Fruit fly (Drosophila melanogaster) whole organism, embryonic: ENCODE measurements around the gene Pex2.

Experiments
- Atf-2 ChIP-seq: fragments of 200-800 bp; sonication (Bioruptor generic); optimal IDR thresholded peaks from 2 replicates; lab custom pipeline; 2016; ENCODE audit warnings: missing biosample characterization, missing genetic modification characterization
- Atf6 ChIP-seq: fragments of 200-800 bp; sonication (Bioruptor generic); IDR thresholded peaks from 2 replicates; pipeline ENCODE4 v1.3.6; 2022; ENCODE audit warnings: missing biosample characterization, missing genetic modification characterization
- CG13296 ChIP-seq: fragments of 200-800 bp; sonication (Bioruptor generic); optimal IDR thresholded peaks from 3 replicates; lab custom pipeline; 2018; ENCODE audit warnings: missing biosample characterization, mild to moderate bottlenecking, missing genetic modification characterization
- CG15269 ChIP-seq: fragments of 200-800 bp; sonication (Bioruptor generic); optimal IDR thresholded peaks from 2 replicates; lab custom pipeline; 2018; ENCODE audit warnings: missing biosample characterization, mild to moderate bottlenecking, missing genetic modification characterization, moderate library complexity
- CG17568 ChIP-seq: fragments of 200-800 bp; sonication (Bioruptor generic); optimal IDR thresholded peaks from 2 replicates; lab custom pipeline; 2018; ENCODE audit warnings: missing biosample characterization, mild to moderate bottlenecking, missing genetic modification characterization, moderate library complexity
- CG2678 ChIP-seq: fragments of 200-800 bp; sonication (Bioruptor generic); optimal IDR thresholded peaks from 3 replicates; lab custom pipeline; 2019; ENCODE audit warnings: missing biosample characterization, mild to moderate bottlenecking, missing genetic modification characterization, moderate library complexity
- CG42726 ChIP-seq: fragments of 200-800 bp; sonication (Bioruptor generic); IDR thresholded peaks from 2 replicates; pipeline ENCODE4 v1.3.6; 2022; ENCODE audit warnings: missing biosample characterization, missing genetic modification characterization; ENCODE audit not compliant: partially characterized antibody
- CG4282 ChIP-seq: fragments of 200-800 bp; sonication (Bioruptor generic); optimal IDR thresholded peaks from 2 replicates; lab custom pipeline; 2016; ENCODE audit warnings: missing biosample characterization, missing genetic modification characterization
- CG8290 ChIP-seq, 3 experiments: fragments of 200-800 bp; sonication (Bioruptor generic); optimal IDR thresholded peaks; 2 replicates each; lab custom pipeline; 2016 to 2019; ENCODE audit warnings: missing biosample characterization in 3 of 3, missing genetic modification characterization in 3 of 3, mild to moderate bottlenecking in 2 of 3, moderate library complexity in 1 of 3
- CHES-1-like ChIP-seq: fragments of 200-800 bp; sonication (Bioruptor generic); optimal IDR thresholded peaks from 2 replicates; lab custom pipeline; 2016; ENCODE audit warnings: missing biosample characterization, missing genetic modification characterization
- CrebB ChIP-seq: fragments of 200-800 bp; sonication (Bioruptor generic); optimal IDR thresholded peaks from 3 replicates; lab custom pipeline; 2018; ENCODE audit warnings: missing biosample characterization, mild to moderate bottlenecking, missing genetic modification characterization
- Dbx ChIP-seq: fragments of 200-800 bp; sonication (Bioruptor generic); IDR thresholded peaks from 3 replicates; pipeline ENCODE4 v1.3.6; 2022; ENCODE audit warnings: missing biosample characterization, missing genetic modification characterization
- Eip74EF ChIP-seq, 2 experiments: fragments of 200-800 bp in 1 of 2; fragments of >200 bp in 1 of 2; sonication (Bioruptor generic) in 1 of 2; optimal IDR thresholded peaks; 2 replicates each; lab custom pipeline; 2017 to 2019; ENCODE audit warnings: missing biosample characterization in 2 of 2, missing genetic modification characterization in 2 of 2, mild to moderate bottlenecking in 1 of 2, moderate library complexity in 1 of 2
- Fer3 ChIP-seq: fragments of 200-800 bp; sonication (Bioruptor generic); optimal IDR thresholded peaks from 2 replicates; lab custom pipeline; 2018; ENCODE audit warnings: missing biosample characterization, mild to moderate bottlenecking, missing genetic modification characterization, moderate library complexity
- HHEX ChIP-seq: fragments of 200-800 bp; sonication (Bioruptor generic); optimal IDR thresholded peaks from 3 replicates; lab custom pipeline; 2017; ENCODE audit warnings: missing biosample characterization, mild to moderate bottlenecking, missing genetic modification characterization, missing genetic modification reagents
- Hr78 ChIP-seq, 2 experiments: fragments of 200-800 bp in 1 of 2; fragments of >200 bp in 1 of 2; sonication (Bioruptor generic) in 1 of 2; optimal IDR thresholded peaks; 2 replicates each; lab custom pipeline; 2017 to 2019; ENCODE audit warnings: missing biosample characterization in 2 of 2, missing genetic modification characterization in 2 of 2, mild to moderate bottlenecking in 1 of 2, moderate library complexity in 1 of 2
- Mad ChIP-seq: fragments of 200-800 bp; sonication (Bioruptor generic); optimal IDR thresholded peaks from 2 replicates; lab custom pipeline; 2016; ENCODE audit warnings: missing biosample characterization, missing genetic modification characterization
- NfI ChIP-seq: fragments of 200-800 bp; sonication (Bioruptor generic); optimal IDR thresholded peaks from 3 replicates; lab custom pipeline; 2018; ENCODE audit warnings: missing biosample characterization, mild to moderate bottlenecking, missing genetic modification characterization, moderate library complexity
- PHDP ChIP-seq: fragments of 200-800 bp; sonication (Bioruptor generic); optimal IDR thresholded peaks from 3 replicates; lab custom pipeline; 2018; ENCODE audit warnings: missing biosample characterization, mild to moderate bottlenecking, missing genetic modification characterization, moderate library complexity
- Scr ChIP-seq: fragments of 200-800 bp; sonication (Bioruptor generic); IDR thresholded peaks from 2 replicates; pipeline ENCODE4 v1.3.6; 2022; ENCODE audit warnings: missing biosample characterization, missing genetic modification characterization; ENCODE audit not compliant: partially characterized antibody
- Six4 ChIP-seq: fragments of 200-800 bp; sonication (Bioruptor generic); optimal IDR thresholded peaks from 2 replicates; lab custom pipeline; 2016; ENCODE audit warnings: missing biosample characterization, missing genetic modification characterization
- Stat92E ChIP-seq, 3 experiments: fragments of >200 bp in 2 of 3; fragments of 200-800 bp in 1 of 3; sonication (Bioruptor generic) in 1 of 3; optimal IDR thresholded peaks; 2 replicates each; lab custom pipeline; 2017 to 2019; ENCODE audit warnings: missing biosample characterization in 3 of 3, missing genetic modification characterization in 3 of 3, mild to moderate bottlenecking in 1 of 3, moderate library complexity in 1 of 3
- abd-A ChIP-seq: fragments of 200-800 bp; sonication (Bioruptor generic); optimal IDR thresholded peaks from 3 replicates; lab custom pipeline; 2019; ENCODE audit warnings: missing biosample characterization, mild to moderate bottlenecking, missing genetic modification characterization, moderate library complexity
- al ChIP-seq: fragments of 200-800 bp; sonication (Bioruptor generic); IDR thresholded peaks from 2 replicates; pipeline ENCODE4 v1.3.6; 2022; ENCODE audit warnings: missing biosample characterization, missing genetic modification characterization
- amos ChIP-seq: fragments of 200-800 bp; sonication (Bioruptor generic); IDR thresholded peaks from 2 replicates; pipeline ENCODE4 v1.3.6; 2022; ENCODE audit warnings: missing biosample characterization, missing genetic modification characterization; ENCODE audit not compliant: partially characterized antibody
- ara ChIP-seq: fragments of 200-800 bp; sonication (Bioruptor generic); IDR thresholded peaks from 2 replicates; pipeline ENCODE4 v1.3.6; 2022; ENCODE audit warnings: missing biosample characterization, missing genetic modification characterization
- ato ChIP-seq: fragments of 200-800 bp; sonication (Bioruptor generic); IDR thresholded peaks from 2 replicates; pipeline ENCODE4 v1.3.6; 2022; ENCODE audit warnings: missing biosample characterization, missing genetic modification characterization; ENCODE audit not compliant: partially characterized antibody
- cad ChIP-seq: fragments of >200 bp; optimal IDR thresholded peaks from 2 replicates; lab custom pipeline; 2017; ENCODE audit warnings: missing biosample characterization, missing genetic modification characterization
- dimm ChIP-seq: fragments of 200-800 bp; sonication (Bioruptor generic); IDR thresholded peaks from 2 replicates; pipeline ENCODE4 v1.3.6; 2022; ENCODE audit warnings: missing biosample characterization, missing genetic modification characterization
- exex ChIP-seq: fragments of 200-800 bp; sonication (Bioruptor generic); optimal IDR thresholded peaks from 4 replicates; lab custom pipeline; 2018; ENCODE audit warnings: missing biosample characterization, mild to moderate bottlenecking, missing genetic modification characterization, moderate library complexity
- ham ChIP-seq: fragments of 200-800 bp; sonication (Bioruptor generic); IDR thresholded peaks from 2 replicates; pipeline ENCODE4 v1.3.6; 2022; ENCODE audit warnings: missing biosample characterization, missing genetic modification characterization
- hbn ChIP-seq: fragments of 200-800 bp; sonication (Bioruptor generic); IDR thresholded peaks from 2 replicates; pipeline ENCODE4 v1.3.6; 2022; ENCODE audit warnings: missing biosample characterization, missing genetic modification characterization; ENCODE audit not compliant: partially characterized antibody
- knrl ChIP-seq: fragments of 200-800 bp; sonication (Bioruptor generic); IDR thresholded peaks from 3 replicates; pipeline ENCODE4 v1.3.6; 2022; ENCODE audit warnings: missing biosample characterization, missing genetic modification characterization; ENCODE audit not compliant: partially characterized antibody
- lab ChIP-seq: fragments of 200-800 bp; sonication (Bioruptor generic); optimal IDR thresholded peaks from 3 replicates; lab custom pipeline; 2017; ENCODE audit warnings: missing biosample characterization, missing genetic modification characterization, mild to moderate bottlenecking, moderate library complexity, missing genetic modification reagents
- psq ChIP-seq: fragments of 200-800 bp; sonication (Bioruptor generic); optimal IDR thresholded peaks from 2 replicates; lab custom pipeline; 2017; ENCODE audit warnings: missing biosample characterization, missing genetic modification characterization
- ro ChIP-seq: fragments of 200-800 bp; sonication (Bioruptor generic); IDR thresholded peaks from 2 replicates; pipeline ENCODE4 v1.3.6; 2022; ENCODE audit warnings: missing biosample characterization, missing genetic modification characterization
- salm ChIP-seq: fragments of 200-800 bp; sonication (Bioruptor generic); optimal IDR thresholded peaks from 2 replicates; lab custom pipeline; 2018; ENCODE audit warnings: missing biosample characterization, mild to moderate bottlenecking, missing genetic modification characterization
- sens-2 ChIP-seq: fragments of 200-800 bp; sonication (Bioruptor generic); IDR thresholded peaks from 2 replicates; pipeline ENCODE4 v1.3.6; 2022; ENCODE audit warnings: missing biosample characterization, missing genetic modification characterization
- slbo ChIP-seq: fragments of 200-800 bp; sonication (Bioruptor generic); IDR thresholded peaks from 2 replicates; pipeline ENCODE4 v1.3.6; 2022; ENCODE audit warnings: missing biosample characterization, missing genetic modification characterization
- stc ChIP-seq: fragments of 200-800 bp; sonication (Bioruptor generic); IDR thresholded peaks from 2 replicates; pipeline ENCODE4 v1.3.6; 2022; ENCODE audit warnings: missing biosample characterization, missing genetic modification characterization
- tgo ChIP-seq: fragments of 200-800 bp; sonication (Bioruptor generic); IDR thresholded peaks from 3 replicates; pipeline ENCODE4 v1.3.6; 2022; ENCODE audit warnings: missing biosample characterization, missing genetic modification characterization

Gene Pex2

dm6 chr3L:8360643-8361110 is 21.8 kb downstream of the Pex2 start, which contains the start of gene Idh (continued):
- TF ChIP-seq CG8290 (GFP tag; optimal IDR thresholded peaks at IDR 0.05; lab: Kevin White, UChicago) (no peak), CG8290 (tag; optimal IDR thresholded peaks at IDR 0.05; lab: Kevin White, UChicago) (peak in 1 of 2 experiments; percentile 73), HHEX (GFP tag; lab: Kevin White, UChicago) (peak; percentile 12), Eip74EF (GFP tag; optimal IDR thresholded peaks at IDR 0.05; lab: Kevin White, UChicago) (peak in 1 of 2 experiments; percentile 27), Atf6 (GFP tag; lab: Robert Waterston, UW) (peak; percentile 47; the same call in 1 of the 2 replicates), stc (GFP tag; lab: Robert Waterston, UW) (0 out of 2 replicates have a peak, but pooled peaks have one; percentile 33), slbo (GFP tag; lab: Robert Waterston, UW) (no peak), knrl (GFP tag; lab: Robert Waterston, UW) (0 out of 3 replicates have a peak, but pooled peaks have one; percentile 8), Fer3 (tag; lab: Kevin White, UChicago) (peak; percentile 38), lab (GFP tag; lab: Kevin White, UChicago) (peak; percentile 57), Dbx (GFP tag; lab: Robert Waterston, UW) (no peak; the same call in 2 of the 3 replicates), cad (GFP tag; lab: Kevin White, UChicago) (no peak), exex (tag; lab: Kevin White, UChicago) (peak; percentile 46), PHDP (tag; lab: Kevin White, UChicago) (peak; percentile 51), CG4282 (no peak), tgo (GFP tag; lab: Robert Waterston, UW) (no peak), Stat92E (GFP tag; optimal IDR thresholded peaks at IDR 0.05; lab: Kevin White, UChicago) (peak in 1 of 3 experiments; percentile 19), amos (peak; percentile 59; the same call in 1 of the 2 replicates), Six4 (GFP tag; lab: Kevin White, UChicago) (no peak), ato (GFP tag; lab: Robert Waterston, UW) (0 out of 2 replicates have a peak, but pooled peaks have one; percentile 17), sens-2 (GFP tag; lab: Robert Waterston, UW) (peak; percentile 36; the same call in 1 of the 2 replicates), dimm (GFP tag; lab: Robert Waterston, UW) (no peak), Hr78 (GFP tag; optimal IDR thresholded peaks at IDR 0.05; lab: Kevin White, UChicago) (peak in 1 of 2 experiments; percentile 93), NfI (GFP tag; lab: Kevin White, UChicago) (peak; percentile 31), hbn (GFP tag; lab: Robert Waterston, UW) (peak; percentile 48; the same call in 1 of the 2 replicates), abd-A (tag; lab: Kevin White, UChicago) (peak; percentile 76), CHES-1-like (peak; percentile 1), ara (GFP tag; lab: Robert Waterston, UW) (0 out of 2 replicates have a peak, but pooled peaks have one; percentile 28), ham (GFP tag; lab: Robert Waterston, UW) (no peak), salm (peak; percentile 13), CG2678 (tag; lab: Kevin White, UChicago) (peak; percentile 41), al (no peak), CG13296 (GFP tag; lab: Kevin White, UChicago) (peak; percentile 56), Scr (no peak), CG42726 (peak; percentile 37; the same call in 1 of the 2 replicates), CG17568 (GFP tag; lab: Kevin White, UChicago) (peak; percentile 35), Atf-2 (GFP tag; lab: Kevin White, UChicago) (no peak), psq (GFP tag; lab: Kevin White, UChicago) (no peak), CrebB (tag; lab: Kevin White, UChicago) (peak; percentile 51), ro (no peak), Mad (no peak), CG15269 (tag; lab: Kevin White, UChicago) (peak; percentile 34)
